Worm (Caenorhabditis elegans): ENCODE results near the gene C53A5.2.

DNA sequence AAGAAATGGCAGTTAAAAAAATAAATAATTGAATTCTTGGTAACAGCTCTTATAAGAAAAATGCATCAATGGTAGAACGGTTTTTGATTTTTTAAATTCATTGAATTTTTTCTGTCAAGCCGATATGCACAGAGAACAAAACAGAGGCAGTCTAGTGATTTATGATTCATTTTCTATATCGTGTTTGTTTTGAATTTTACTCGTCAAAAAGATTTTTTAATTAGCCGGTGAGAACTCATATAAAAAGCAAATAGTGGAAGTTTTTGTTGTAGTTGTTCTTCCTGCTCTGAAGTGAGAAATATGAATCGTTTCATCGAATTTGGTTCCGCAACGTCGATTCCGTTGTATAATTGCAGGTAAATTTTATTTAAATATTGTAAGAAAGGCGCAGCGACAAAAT lies 36.3 kb upstream of the C53A5.2 start, which contains the start of gene srt-32:
- TF ChIP-seq pag-3 (tag; optimal IDR thresholded peaks at IDR 0.05; ENCODE audit: borderline replicate concordance) (no peak), ceh-19 (GFP tag; optimal IDR thresholded peaks at IDR 0.05) (no peak), ceh-6 (GFP tag; optimal IDR thresholded peaks at IDR 0.05) (no peak), odd-2 (tag; optimal IDR thresholded peaks at IDR 0.05) (no peak), madf-2 (tag; optimal IDR thresholded peaks at IDR 0.05) (no peak), zip-5 (tag; optimal IDR thresholded peaks at IDR 0.05) (no peak), pha-4 (tag; optimal IDR thresholded peaks at IDR 0.05) (no peak), C38D4.7 (GFP tag; optimal IDR thresholded peaks at IDR 0.05) (no peak), nfya-1 (tag; optimal IDR thresholded peaks at IDR 0.05) (no peak), dmd-4 (tag; optimal IDR thresholded peaks at IDR 0.05; ENCODE audit: borderline replicate concordance) (no peak)
